Fruit fly (Drosophila melanogaster): ENCODE measurements around the gene Rtel1.

Gene Rtel1

DNA sequence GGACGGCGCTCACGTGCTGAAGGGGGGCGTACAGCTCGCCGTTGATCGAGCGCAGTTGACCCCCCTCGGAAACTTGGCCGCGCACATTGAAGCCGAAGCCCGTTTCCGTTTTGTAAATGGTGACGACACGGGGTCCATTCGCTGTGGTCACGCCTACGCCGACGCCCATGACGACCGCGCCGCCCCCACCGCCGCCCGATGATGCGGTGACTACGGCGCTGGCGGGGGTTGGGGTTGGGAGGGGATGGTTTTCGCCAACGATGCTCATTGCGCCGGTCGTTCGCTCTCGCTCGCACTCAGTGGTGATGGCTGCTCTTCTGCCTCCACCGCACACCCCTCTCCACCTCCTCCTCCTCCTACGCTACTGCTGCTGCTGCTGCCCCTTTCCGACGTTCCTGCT lies 10.4 kb upstream of the Rtel1 start (continued):
- peak; percentile 57 for TF ChIP-seq CG9932 (GFP tag; IDR thresholded peaks at IDR 0.05)
- TF ChIP-seq run (tag; optimal IDR thresholded peaks at IDR 0.05), result no peak
- TF ChIP-seq CG13296 (GFP tag; optimal IDR thresholded peaks at IDR 0.05), result no peak
- peak; percentile 8 for TF ChIP-seq CG12942 (GFP tag; optimal IDR thresholded peaks at IDR 0.05)
- TF ChIP-seq CG12659 (GFP tag; optimal IDR thresholded peaks at IDR 0.05), result no peak
- no peak for TF ChIP-seq tio (GFP tag; optimal IDR thresholded peaks at IDR 0.05)
- TF ChIP-seq CG14860 (GFP tag; IDR thresholded peaks at IDR 0.05; ENCODE audit: partially characterized antibody), result no peak
- TF ChIP-seq sim (GFP tag; IDR thresholded peaks at IDR 0.05), result no peak
- no peak for TF ChIP-seq CG1024 (GFP tag; IDR thresholded peaks at IDR 0.05)
- TF ChIP-seq CG3065 (GFP tag; optimal IDR thresholded peaks at IDR 0.05), result peak; percentile 30
- TF ChIP-seq Trl (optimal IDR thresholded peaks at IDR 0.05), result no peak
- TF ChIP-seq Trl (GFP tag; optimal IDR thresholded peaks at IDR 0.05), result no peak
- peak; percentile 76 for TF ChIP-seq CG12769 (tag; optimal IDR thresholded peaks at IDR 0.05)
- no peak for TF ChIP-seq D19B (GFP tag; optimal IDR thresholded peaks at IDR 0.05)
- TF ChIP-seq disco-r (GFP tag; optimal IDR thresholded peaks at IDR 0.05), result no peak
- TF ChIP-seq lmd (GFP tag; IDR thresholded peaks at IDR 0.05), result peak; percentile 30; the same call in 1 of the 2 replicates
- no peak for TF ChIP-seq CG17359 (tag; optimal IDR thresholded peaks at IDR 0.05)
- no peak; the same call in 1 of the 2 replicates for TF ChIP-seq CG32767 (GFP tag; IDR thresholded peaks at IDR 0.05)
- TF ChIP-seq CG12155 (GFP tag; optimal IDR thresholded peaks at IDR 0.05), result peak; percentile 12
- TF ChIP-seq z (GFP tag; IDR thresholded peaks at IDR 0.05), result no peak
- no peak for TF ChIP-seq Hey (tag; optimal IDR thresholded peaks at IDR 0.05)
- no peak for TF ChIP-seq CG6791 (GFP tag; IDR thresholded peaks at IDR 0.05; ENCODE audit: partially characterized antibody)
- TF ChIP-seq Hmr (GFP tag; optimal IDR thresholded peaks at IDR 0.05), result peak; percentile 9
- TF ChIP-seq sd (tag; optimal IDR thresholded peaks at IDR 0.05), result no peak
- TF ChIP-seq CG9876 (GFP tag; optimal IDR thresholded peaks at IDR 0.05), result no peak
- no peak for TF ChIP-seq psq (GFP tag; optimal IDR thresholded peaks at IDR 0.05)
- no peak for TF ChIP-seq bbx (GFP tag; IDR thresholded peaks at IDR 0.05; ENCODE audit: partially characterized antibody)
- TF ChIP-seq fd96Cb (tag; optimal IDR thresholded peaks at IDR 0.05), result no peak
- no peak for TF ChIP-seq CG4707 (GFP tag; optimal IDR thresholded peaks at IDR 0.05)
- TF ChIP-seq CG4730 (GFP tag; IDR thresholded peaks at IDR 0.05), result no peak
- TF ChIP-seq sob (GFP tag; IDR thresholded peaks at IDR 0.05), result 0 out of 2 replicates have a peak, but pooled peaks have one; percentile 12
- TF ChIP-seq CG14441 (GFP tag; IDR thresholded peaks at IDR 0.05), result peak; percentile 61
- no peak for TF ChIP-seq ham (GFP tag; IDR thresholded peaks at IDR 0.05)
- TF ChIP-seq CG11456 (GFP tag; IDR thresholded peaks at IDR 0.05), result no peak
- no peak for TF ChIP-seq nau (GFP tag; optimal IDR thresholded peaks at IDR 0.05)
- TF ChIP-seq CG7372 (GFP tag; IDR thresholded peaks at IDR 0.05), result no peak
- peak; percentile 36; the same call in 1 of the 3 replicates for TF ChIP-seq Aef1 (GFP tag; IDR thresholded peaks at IDR 0.05)
- peak; percentile 34 for TF ChIP-seq ewg (GFP tag; optimal IDR thresholded peaks at IDR 0.05)
- no peak for TF ChIP-seq aop (GFP tag; IDR thresholded peaks at IDR 0.05)
- TF ChIP-seq CG12744 (GFP tag; optimal IDR thresholded peaks at IDR 0.05), result no peak
- no peak for TF ChIP-seq CG6654 (GFP tag; optimal IDR thresholded peaks at IDR 0.05)
- TF ChIP-seq Pdp1 (GFP tag; optimal IDR thresholded peaks at IDR 0.05), result no peak
- TF ChIP-seq CG17361 (GFP tag; IDR thresholded peaks at IDR 0.05), result no peak
- TF ChIP-seq MBD-R2 (GFP tag; IDR thresholded peaks at IDR 0.05), result 0 out of 2 replicates have a peak, but pooled peaks have one; percentile 35
- no peak for TF ChIP-seq Hsf (GFP tag; optimal IDR thresholded peaks at IDR 0.05)
- TF ChIP-seq CG13123 (GFP tag; optimal IDR thresholded peaks at IDR 0.05), result no peak
- no peak for TF ChIP-seq CG18262 (tag; optimal IDR thresholded peaks at IDR 0.05)
- no peak for TF ChIP-seq CG8388 (GFP tag; optimal IDR thresholded peaks at IDR 0.05)
- no peak for TF ChIP-seq CG2875 (GFP tag; optimal IDR thresholded peaks at IDR 0.05)
- no peak for TF ChIP-seq Oaz (GFP tag; IDR thresholded peaks at IDR 0.05)
- TF ChIP-seq gsb (GFP tag; IDR thresholded peaks at IDR 0.05), result no peak

All from whole organism, embryonic.